Fruit fly (Drosophila melanogaster) whole organism, embryonic: ENCODE measurements around the gene CG9166.
A peak's percentile ranks its signal among the peaks of the same experiment; 100 is the strongest.

ENCODE experiments used
- CG14710 ChIP-seq: fragments of 200-800 bp; sonication (Bioruptor generic); optimal IDR thresholded peaks from 3 replicates; lab custom pipeline; 2019; ENCODE audit warnings: missing biosample characterization, mild to moderate bottlenecking, missing genetic modification characterization, moderate library complexity
- CG5245 ChIP-seq: fragments of 200-800 bp; sonication (Bioruptor generic); optimal IDR thresholded peaks from 3 replicates; lab custom pipeline; 2016; ENCODE audit warnings: missing biosample characterization, missing genetic modification characterization
- ERR ChIP-seq: fragments of 200-800 bp; sonication (Bioruptor generic); optimal IDR thresholded peaks from 2 replicates; lab custom pipeline; 2016; ENCODE audit warnings: missing biosample characterization, missing genetic modification characterization
- H2.0 ChIP-seq: fragments of 200-800 bp; sonication (Bioruptor generic); IDR thresholded peaks from 2 replicates; pipeline ENCODE4 v1.3.6; 2022; ENCODE audit warnings: missing biosample characterization, missing genetic modification characterization
- Sry-δ ChIP-seq: fragments of 200-800 bp; sonication (Bioruptor generic); optimal IDR thresholded peaks from 2 replicates; lab custom pipeline; 2016; ENCODE audit warnings: missing biosample characterization, missing genetic modification characterization
- corto ChIP-seq: fragments of 200-800 bp; sonication (Bioruptor generic); optimal IDR thresholded peaks from 2 replicates; lab custom pipeline; 2016; ENCODE audit warnings: missing biosample characterization, mild to moderate bottlenecking, missing genetic modification characterization, moderate library complexity
- disco-r ChIP-seq: fragments of 200-800 bp; sonication (Bioruptor generic); optimal IDR thresholded peaks from 2 replicates; lab custom pipeline; 2016; ENCODE audit warnings: missing biosample characterization, missing genetic modification characterization
- emc ChIP-seq: fragments of 200-800 bp; sonication (Bioruptor generic); optimal IDR thresholded peaks from 2 replicates; lab custom pipeline; 2016; ENCODE audit warnings: missing biosample characterization, missing genetic modification characterization
- eve ChIP-seq, 2 experiments: fragments of >200 bp; optimal IDR thresholded peaks; 2 replicates each; lab custom pipeline; 2017; ENCODE audit warnings: missing biosample characterization in 2 of 2, missing genetic modification characterization in 2 of 2
- fd102C ChIP-seq: fragments of 200-800 bp; sonication (Bioruptor generic); optimal IDR thresholded peaks from 2 replicates; lab custom pipeline; 2018; ENCODE audit warnings: missing biosample characterization, mild to moderate bottlenecking, missing genetic modification characterization, moderate library complexity
- lab ChIP-seq: fragments of 200-800 bp; sonication (Bioruptor generic); optimal IDR thresholded peaks from 3 replicates; lab custom pipeline; 2017; ENCODE audit warnings: missing biosample characterization, missing genetic modification characterization, mild to moderate bottlenecking, moderate library complexity, missing genetic modification reagents
- vvl ChIP-seq: fragments of 200-800 bp; sonication (Bioruptor generic); IDR thresholded peaks from 2 replicates; pipeline ENCODE4 v1.3.6; 2022; ENCODE audit warnings: missing biosample characterization, missing genetic modification characterization

DNA sequence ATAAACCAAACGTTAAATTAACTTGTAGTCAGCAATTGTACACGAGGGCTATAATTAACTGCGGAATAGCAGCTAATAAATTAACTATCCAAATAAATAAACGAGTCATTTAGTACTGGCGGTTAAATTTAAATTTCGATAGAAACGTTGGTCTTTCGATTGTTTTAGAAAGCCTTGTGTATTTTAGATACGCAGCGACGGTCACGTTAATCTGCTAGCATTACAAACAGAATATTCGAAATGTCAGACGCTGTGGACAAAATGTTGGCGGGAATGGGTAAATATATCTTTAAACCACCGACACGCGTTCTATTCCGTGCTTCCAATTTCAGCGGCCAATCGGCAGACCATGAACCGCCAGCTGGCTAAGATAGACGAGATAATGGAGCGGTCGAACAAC is 19.4 kb upstream of the CG9166 start, which contains the start of gene msd1:
- TF ChIP-seq Sry-δ (GFP tag; lab: Kevin White, UChicago) (peak; percentile 35), disco-r (GFP tag; lab: Kevin White, UChicago) (no peak), CG14710 (tag; lab: Kevin White, UChicago) (no peak), eve (GFP tag; optimal IDR thresholded peaks at IDR 0.05; lab: Kevin White, UChicago) (no peak), ERR (GFP tag; lab: Kevin White, UChicago) (no peak), corto (GFP tag; lab: Kevin White, UChicago) (no peak), CG5245 (GFP tag; lab: Kevin White, UChicago) (no peak), lab (GFP tag; lab: Kevin White, UChicago) (no peak), emc (GFP tag; lab: Kevin White, UChicago) (no peak), vvl (GFP tag; lab: Robert Waterston, UW) (no peak), H2.0 (GFP tag; lab: Robert Waterston, UW) (no peak), fd102C (GFP tag; lab: Kevin White, UChicago) (no peak)
